Worm (Caenorhabditis elegans): Measurements from ENCODE around the gene F28F8.7.
A peak's percentile ranks its signal among the peaks of the same experiment; 100 is the strongest.

- TF ChIP-seq ama-1 (optimal IDR thresholded peaks at IDR 0.05), result no peak
- no peak for TF ChIP-seq nhr-76 (tag; optimal IDR thresholded peaks at IDR 0.05)
- TF ChIP-seq aly-2 (tag; optimal IDR thresholded peaks at IDR 0.05), result no peak
- TF ChIP-seq daf-12 (tag; optimal IDR thresholded peaks at IDR 0.05), result no peak
- peak; percentile 10 for TF ChIP-seq dpl-1 (GFP tag; optimal IDR thresholded peaks at IDR 0.05)
- TF ChIP-seq skn-1 (tag; optimal IDR thresholded peaks at IDR 0.05), result no peak
- 0 out of 2 replicates have a peak, but pooled peaks have one; percentile 29 for TF ChIP-seq ceh-44 (GFP tag; IDR thresholded peaks at IDR 0.05)
- no peak for TF ChIP-seq pqm-1 (tag; optimal IDR thresholded peaks at IDR 0.05)
- no peak for TF ChIP-seq lin-15B (tag; optimal IDR thresholded peaks at IDR 0.05)
- TF ChIP-seq ZK546.5 (tag; optimal IDR thresholded peaks at IDR 0.05), result no peak
- no peak for TF ChIP-seq nhr-237 (tag; optimal IDR thresholded peaks at IDR 0.05)
Measured at ce11 chrV:15551642-15552041, 38.8 kb downstream of the F28F8.7 start.
